Fruit fly (Drosophila melanogaster) whole organism: ENCODE results near the gene Eip74EF.

Experiments used
- CG8478 ChIP-seq: fragments of >200 bp; optimal IDR thresholded peaks from 2 replicates; lab custom pipeline; 2018; ENCODE audit warnings: inconsistent platforms
- Dll ChIP-seq: fragments of >200 bp; optimal IDR thresholded peaks from 2 replicates; lab custom pipeline; 2017
- EcR ChIP-seq, 2 experiments: fragments of >200 bp; optimal IDR thresholded peaks; 2 replicates each; lab custom pipeline; 2017; ENCODE audit warnings: missing biosample characterization in 2 of 2, missing genetic modification characterization in 2 of 2, missing genetic modification reagents in 2 of 2
- pan ChIP-seq: fragments of >200 bp; optimal IDR thresholded peaks from 2 replicates; lab custom pipeline; 2017
- psq ChIP-seq: fragments of >200 bp; optimal IDR thresholded peaks from 2 replicates; lab custom pipeline; 2017
- usp ChIP-seq: fragments of >200 bp; optimal IDR thresholded peaks from 2 replicates; lab custom pipeline; 2017; ENCODE audit warnings: missing biosample characterization, missing genetic modification characterization, mixed read lengths

Gene Eip74EF

dm6 chr3L:17654668-17655050, 35.5 kb upstream of the Eip74EF start:
- TF ChIP-seq EcR (GFP tag; optimal IDR thresholded peaks at IDR 0.05; lab: Kevin White, UChicago), result no peak
- no peak for TF ChIP-seq psq (lab: Kevin White, UChicago)
- no peak for TF ChIP-seq usp (GFP tag; lab: Kevin White, UChicago)
- no peak for TF ChIP-seq pan
- no peak for TF ChIP-seq Dll (lab: Kevin White, UChicago)
- TF ChIP-seq CG8478 (lab: Kevin White, UChicago), result no peak

dm6 chr3L:17653701-17654667, 34.9 kb upstream of the Eip74EF start, which contains the start of the genes Krn, Ndfip and CG7484:
TSS of gene Krn (minus strand) at chr3L:17654280.
TSS of gene Ndfip (minus strand) at chr3L:17654280.
TSS of gene CG7484 (plus strand) at chr3L:17654617.
- TF ChIP-seq pan, result peak; percentile 0
- TF ChIP-seq CG8478 (lab: Kevin White, UChicago), result no peak
- TF ChIP-seq EcR (GFP tag; optimal IDR thresholded peaks at IDR 0.05; lab: Kevin White, UChicago), result no peak
- TF ChIP-seq usp (GFP tag; lab: Kevin White, UChicago), result no peak

DNA sequence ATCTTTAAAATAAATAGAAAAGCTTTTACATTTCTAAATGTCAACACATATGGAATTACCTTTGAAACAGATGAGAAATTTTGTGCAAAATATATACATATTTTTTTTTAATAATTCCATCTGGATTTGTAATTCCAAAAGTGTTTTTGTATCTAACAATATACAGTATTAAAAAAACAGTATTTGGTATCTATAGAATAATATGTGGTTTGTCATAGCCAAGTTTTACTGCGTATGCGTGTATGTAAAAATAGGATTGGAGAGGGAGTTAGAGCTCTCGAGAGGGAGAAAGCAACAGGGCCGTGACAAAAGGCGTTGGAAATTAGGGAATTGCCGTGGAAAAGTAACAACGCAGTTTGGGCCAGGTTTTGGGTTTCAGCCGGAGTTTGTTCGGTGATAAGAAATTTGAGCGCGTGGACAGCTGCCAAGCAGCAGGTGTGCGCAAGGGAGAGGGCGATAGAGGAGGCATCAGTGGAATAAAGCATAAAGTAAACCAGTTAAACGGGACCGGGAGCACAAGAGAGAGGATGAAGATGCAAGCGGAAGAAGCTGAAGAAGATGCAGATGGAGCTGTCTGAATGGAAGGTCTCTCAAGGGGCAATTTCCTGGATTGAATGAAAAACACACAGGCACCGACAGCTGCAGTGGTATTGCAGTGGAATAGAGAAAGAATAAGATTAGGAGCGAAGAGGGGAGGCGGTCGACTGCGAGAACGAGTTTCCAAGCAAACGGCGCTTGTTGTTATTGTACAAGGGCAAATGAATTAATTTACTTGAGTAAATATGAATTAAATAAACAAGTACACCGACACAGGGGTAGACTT, 34.0 kb upstream of the Eip74EF start:
- no peak for TF ChIP-seq usp (GFP tag; lab: Kevin White, UChicago)
- TF ChIP-seq EcR (GFP tag; optimal IDR thresholded peaks at IDR 0.05; lab: Kevin White, UChicago), result peak in 1 of 2 experiments; percentile 45

DNA sequence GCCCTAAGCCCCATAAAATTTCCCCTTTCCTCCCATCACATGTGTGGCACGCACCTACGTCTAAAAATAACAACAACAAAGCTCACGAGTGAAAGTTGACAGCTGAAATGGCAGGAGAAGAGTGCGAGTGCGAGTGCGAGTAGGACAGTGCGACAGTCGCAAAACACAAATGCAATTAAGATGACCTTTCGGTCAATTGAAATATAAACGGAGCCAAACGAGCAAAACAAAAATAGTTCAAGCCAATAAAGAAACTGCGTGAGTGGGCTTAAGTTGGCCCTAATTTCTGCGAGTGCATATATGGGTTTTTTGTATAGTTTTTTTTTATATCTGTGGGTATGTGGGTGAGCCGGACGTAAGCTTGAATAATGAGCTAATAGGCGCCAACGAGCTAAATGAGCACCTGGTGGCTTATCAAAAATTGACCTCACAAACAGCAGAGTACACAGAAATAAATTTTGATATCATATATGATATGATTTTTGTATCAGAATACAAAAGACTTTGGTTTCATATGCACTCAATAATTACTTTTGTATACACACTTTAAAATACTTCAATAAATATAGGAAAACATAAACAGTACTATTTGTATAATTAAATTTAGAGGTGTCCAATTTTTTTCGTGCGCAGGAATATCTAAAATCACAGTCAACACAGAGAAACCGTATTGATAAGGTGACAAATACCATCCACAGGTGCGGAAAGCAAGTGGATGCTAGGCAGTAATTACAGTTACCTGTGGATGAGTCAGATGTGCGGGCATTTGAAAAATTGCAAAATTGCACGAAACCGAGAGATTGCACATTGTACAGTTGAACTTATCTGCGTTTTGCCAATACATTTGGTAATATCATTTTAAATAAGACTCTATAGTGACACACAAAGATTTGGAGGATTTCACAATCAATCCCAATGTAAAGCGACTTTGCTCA, 32.9 kb upstream of the Eip74EF start:
- TF ChIP-seq EcR (GFP tag; optimal IDR thresholded peaks at IDR 0.05; lab: Kevin White, UChicago) (no peak), CG8478 (lab: Kevin White, UChicago) (no peak), pan (no peak), psq (lab: Kevin White, UChicago) (no peak), Dll (lab: Kevin White, UChicago) (no peak)

DNA sequence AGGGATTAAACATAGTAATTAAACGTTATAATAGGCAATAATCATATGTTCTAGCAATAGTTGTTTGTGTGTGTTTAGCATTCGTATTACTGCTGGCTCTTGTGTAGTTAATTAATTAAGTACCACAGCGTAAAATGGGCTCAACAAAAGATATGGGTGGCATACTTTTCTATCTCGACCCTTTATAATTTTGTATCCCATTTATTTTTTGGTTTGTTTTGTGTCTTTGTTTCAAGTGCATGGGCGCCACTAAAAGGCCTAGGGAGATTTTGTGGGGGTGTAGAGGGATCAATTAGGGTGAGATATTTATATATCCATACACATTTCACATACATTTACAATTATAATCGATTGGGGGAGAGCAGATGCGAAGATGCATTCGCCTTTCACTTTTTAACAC, 28.4 kb upstream of the Eip74EF start:
- TF ChIP-seq Dll (lab: Kevin White, UChicago) (no peak), psq (lab: Kevin White, UChicago) (no peak), EcR (GFP tag; optimal IDR thresholded peaks at IDR 0.05; lab: Kevin White, UChicago) (no peak), CG8478 (lab: Kevin White, UChicago) (no peak), usp (GFP tag; lab: Kevin White, UChicago) (no peak), pan (no peak)

dm6 chr3L:17646637-17647036, 27.5 kb upstream of the Eip74EF start, which contains the start of gene CG43085:
TSS of gene CG43085 (minus strand) at chr3L:17646737.
- no peak for TF ChIP-seq Dll (lab: Kevin White, UChicago)
- no peak for TF ChIP-seq pan
- no peak for TF ChIP-seq EcR (GFP tag; optimal IDR thresholded peaks at IDR 0.05; lab: Kevin White, UChicago)
- TF ChIP-seq CG8478 (lab: Kevin White, UChicago), result no peak
- TF ChIP-seq psq (lab: Kevin White, UChicago), result no peak
- TF ChIP-seq usp (GFP tag; lab: Kevin White, UChicago), result no peak

DNA sequence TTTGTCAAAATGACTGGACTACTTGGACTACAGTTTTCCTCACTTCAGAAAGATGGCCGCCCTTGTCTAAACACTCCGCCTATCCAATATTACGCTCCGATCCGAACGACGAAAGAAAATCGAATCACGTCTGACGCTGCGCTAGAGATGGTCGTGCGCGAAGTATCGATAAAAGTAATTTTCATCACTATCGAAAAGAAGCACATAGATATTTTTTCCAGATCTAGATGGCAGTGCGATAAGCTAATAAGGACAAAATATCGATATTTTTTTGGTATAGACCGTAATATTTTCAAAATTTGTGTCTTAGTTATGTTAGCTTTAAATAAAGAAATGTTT, 25.8 kb upstream of the Eip74EF start, which contains the start of gene Pep:
Pep (minus strand) TSS at position 131 of the 339 bp plus-strand sequence.
- no peak for TF ChIP-seq pan
- no peak for TF ChIP-seq usp (GFP tag; lab: Kevin White, UChicago)
- no peak for TF ChIP-seq psq (lab: Kevin White, UChicago)
- no peak for TF ChIP-seq Dll (lab: Kevin White, UChicago)
- no peak for TF ChIP-seq CG8478 (lab: Kevin White, UChicago)
- no peak for TF ChIP-seq EcR (GFP tag; optimal IDR thresholded peaks at IDR 0.05; lab: Kevin White, UChicago)

DNA sequence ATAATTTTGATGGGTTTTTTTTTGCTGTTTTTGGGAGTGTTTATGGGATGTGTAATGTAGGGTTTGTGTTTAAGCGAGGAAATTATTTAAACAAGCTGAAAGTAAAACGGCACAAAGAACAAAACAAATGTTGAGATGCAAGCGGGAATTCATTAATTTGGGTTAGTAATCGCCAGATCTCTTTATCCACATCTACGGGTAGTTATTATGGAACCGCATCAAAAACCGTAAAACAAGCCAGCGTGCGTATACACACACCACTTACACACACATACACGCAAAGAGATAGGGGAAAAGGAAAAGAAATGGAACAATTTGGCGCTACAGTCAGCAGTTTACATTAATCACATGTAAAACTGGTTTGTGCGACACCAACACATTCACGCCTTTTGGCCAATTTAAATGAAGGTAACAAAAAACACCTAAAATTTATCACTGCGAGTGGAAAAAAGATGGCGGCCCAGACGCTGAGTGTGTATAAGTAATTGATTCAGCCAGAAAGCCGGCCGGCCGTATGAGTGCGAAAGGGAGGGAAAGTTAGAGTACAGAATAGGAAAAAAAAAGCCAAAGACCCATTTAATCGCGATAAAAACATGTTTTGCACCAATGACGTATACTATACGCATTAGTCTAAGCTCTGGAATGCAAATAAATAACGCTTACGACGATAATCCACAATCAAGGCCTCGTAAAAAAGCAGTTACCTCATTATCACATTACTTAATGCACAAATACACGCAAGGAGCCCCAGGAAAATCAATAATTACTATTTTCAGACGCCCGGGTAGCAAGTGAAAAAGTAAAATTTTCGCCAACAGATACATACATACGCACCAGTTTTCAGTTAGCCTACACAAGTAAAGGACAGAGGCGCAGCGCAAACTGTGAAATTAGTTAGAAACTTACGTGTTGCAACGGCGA, 25.1 kb upstream of the Eip74EF start:
- TF ChIP-seq EcR (GFP tag; optimal IDR thresholded peaks at IDR 0.05; lab: Kevin White, UChicago), result no peak
- no peak for TF ChIP-seq pan
- TF ChIP-seq usp (GFP tag; lab: Kevin White, UChicago), result no peak
- no peak for TF ChIP-seq CG8478 (lab: Kevin White, UChicago)
- no peak for TF ChIP-seq Dll (lab: Kevin White, UChicago)
- no peak for TF ChIP-seq psq (lab: Kevin White, UChicago)

- no peak for TF ChIP-seq psq (lab: Kevin White, UChicago)
- no peak for TF ChIP-seq pan
Observed at dm6 chr3L:17642017-17642416, 22.9 kb upstream of the Eip74EF start.

DNA sequence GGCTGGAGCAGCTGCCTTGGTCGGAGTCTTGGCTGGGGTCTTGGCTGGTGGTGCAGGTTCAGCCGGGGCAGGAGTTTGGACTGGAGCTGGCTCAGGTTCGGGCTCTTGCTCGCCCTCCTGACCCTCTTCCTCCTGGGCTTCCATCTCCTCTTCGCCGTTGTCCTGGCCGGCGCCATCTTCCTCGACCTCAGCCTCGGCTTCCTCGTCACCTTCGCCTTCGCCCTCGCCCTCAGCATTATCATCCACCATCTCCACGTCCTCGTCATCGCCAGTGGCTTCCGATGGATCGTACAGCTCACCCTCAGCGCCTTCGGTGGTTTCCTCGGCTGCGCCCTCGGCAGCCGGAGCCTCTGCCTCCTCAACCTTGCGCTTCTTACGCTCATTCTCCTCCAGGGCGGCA, 19.5 kb upstream of the Eip74EF start:
- no peak for TF ChIP-seq usp (GFP tag; lab: Kevin White, UChicago)
- no peak for TF ChIP-seq psq (lab: Kevin White, UChicago)
- no peak for TF ChIP-seq EcR (GFP tag; optimal IDR thresholded peaks at IDR 0.05; lab: Kevin White, UChicago)
